Fruit fly (Drosophila melanogaster) whole organism, pupa: ENCODE measurements around the gene Jhbp13.

Source experiments
- CG17806 ChIP-seq: fragments of 200-800 bp; sonication (Bioruptor generic); optimal IDR thresholded peaks from 2 replicates; lab custom pipeline; 2018; ENCODE audit warnings: missing biosample characterization, mild to moderate bottlenecking, missing genetic modification characterization, moderate library complexity
- CG32121 ChIP-seq: fragments of 200-800 bp; sonication (Bioruptor generic); IDR thresholded peaks from 2 replicates; pipeline ENCODE4 v1.3.6; 2022; ENCODE audit warnings: missing biosample characterization, missing genetic modification characterization
- CG34367 ChIP-seq: fragments of 200-800 bp; sonication (Bioruptor generic); optimal IDR thresholded peaks from 2 replicates; lab custom pipeline; 2018; ENCODE audit warnings: missing biosample characterization, mild to moderate bottlenecking, missing genetic modification characterization
- CG9948 ChIP-seq: fragments of 200-800 bp; sonication (Bioruptor generic); optimal IDR thresholded peaks from 2 replicates; lab custom pipeline; 2018; ENCODE audit warnings: missing biosample characterization, mild to moderate bottlenecking, missing genetic modification characterization, moderate library complexity
- Pif1B ChIP-seq: fragments of 200-800 bp; sonication (Bioruptor generic); optimal IDR thresholded peaks from 3 replicates; lab custom pipeline; 2016; ENCODE audit warnings: missing biosample characterization, missing genetic modification characterization
- rn ChIP-seq: fragments of 200-800 bp; sonication (Bioruptor generic); IDR thresholded peaks from 2 replicates; pipeline ENCODE4 v1.3.6; 2022; ENCODE audit warnings: missing biosample characterization, missing genetic modification characterization

- TF ChIP-seq CG34367 (no peak), CG9948 (tag; lab: Kevin White, UChicago) (no peak), rn (GFP tag; lab: Robert Waterston, UW) (no peak), Pif1B (no peak), CG17806 (tag; lab: Kevin White, UChicago) (no peak), CG32121 (no peak)
Measured at dm6 chr2L:13227242-13227641, 12.5 kb upstream of the Jhbp13 start, which contains the start of gene CG16813.
